Fruit fly (Drosophila melanogaster) whole organism, embryonic: ENCODE measurements around the gene Sf3b1.

Source experiments
- BEAF-32 ChIP-seq: fragments of 200-800 bp; sonication (Bioruptor generic); optimal IDR thresholded peaks from 3 replicates; lab custom pipeline; 2017; ENCODE audit warnings: missing biosample characterization, missing genetic modification characterization, mild to moderate bottlenecking, moderate library complexity, missing genetic modification reagents
- CG1024 ChIP-seq: fragments of 200-800 bp; sonication (Bioruptor generic); IDR thresholded peaks from 2 replicates; pipeline ENCODE4 v1.3.6; 2022; ENCODE audit warnings: missing biosample characterization, missing genetic modification characterization
- CG10321 ChIP-seq: fragments of 200-800 bp; sonication (Bioruptor generic); IDR thresholded peaks from 2 replicates; pipeline ENCODE4 v1.3.6; 2022; ENCODE audit warnings: missing biosample characterization, missing genetic modification characterization
- CG10565 ChIP-seq: fragments of 200-800 bp; sonication (Bioruptor generic); optimal IDR thresholded peaks from 3 replicates; lab custom pipeline; 2016; ENCODE audit warnings: missing biosample characterization, mild to moderate bottlenecking, missing genetic modification characterization
- CG11695 ChIP-seq: fragments of 200-800 bp; sonication (Bioruptor generic); IDR thresholded peaks from 3 replicates; pipeline ENCODE4 v1.3.6; 2022; ENCODE audit warnings: missing biosample characterization, missing genetic modification characterization
- CG11723 ChIP-seq: fragments of 200-800 bp; sonication (Bioruptor generic); optimal IDR thresholded peaks from 2 replicates; lab custom pipeline; 2017; ENCODE audit warnings: missing biosample characterization, mild to moderate bottlenecking, missing genetic modification characterization
- CG12769 ChIP-seq: fragments of 200-800 bp; sonication (Bioruptor generic); optimal IDR thresholded peaks from 2 replicates; lab custom pipeline; 2019; ENCODE audit warnings: missing biosample characterization, mild to moderate bottlenecking, missing genetic modification characterization, moderate library complexity
- CG14860 ChIP-seq: fragments of 200-800 bp; sonication (Bioruptor generic); IDR thresholded peaks from 3 replicates; pipeline ENCODE4 v1.3.6; 2022; ENCODE audit warnings: missing biosample characterization, missing genetic modification characterization; ENCODE audit not compliant: partially characterized antibody
- CG2199 ChIP-seq: fragments of 200-800 bp; sonication (Bioruptor generic); IDR thresholded peaks from 3 replicates; pipeline ENCODE4 v1.3.6; 2022; ENCODE audit warnings: missing biosample characterization, missing genetic modification characterization
- CG3281 ChIP-seq: fragments of 200-800 bp; sonication (Bioruptor generic); optimal IDR thresholded peaks from 3 replicates; lab custom pipeline; 2017; ENCODE audit warnings: missing biosample characterization, mild to moderate bottlenecking, missing genetic modification characterization
- CG3847 ChIP-seq: fragments of 200-800 bp; sonication (Bioruptor generic); IDR thresholded peaks from 2 replicates; pipeline ENCODE4 v1.3.6; 2022; ENCODE audit warnings: missing biosample characterization, missing genetic modification characterization
- CG42726 ChIP-seq: fragments of 200-800 bp; sonication (Bioruptor generic); IDR thresholded peaks from 2 replicates; pipeline ENCODE4 v1.3.6; 2022; ENCODE audit warnings: missing biosample characterization, missing genetic modification characterization; ENCODE audit not compliant: partially characterized antibody
- CG6175 ChIP-seq: fragments of 200-800 bp; sonication (Bioruptor generic); IDR thresholded peaks from 3 replicates; pipeline ENCODE4 v1.3.6; 2022; ENCODE audit warnings: missing biosample characterization, missing genetic modification characterization
- CG6272 ChIP-seq: fragments of 200-800 bp; sonication (Bioruptor generic); IDR thresholded peaks from 2 replicates; pipeline ENCODE4 v1.3.6; 2022; ENCODE audit warnings: missing biosample characterization, missing genetic modification characterization
- CG6683 ChIP-seq: fragments of 200-800 bp; sonication (Bioruptor generic); optimal IDR thresholded peaks from 2 replicates; lab custom pipeline; 2017; ENCODE audit warnings: missing biosample characterization, mild to moderate bottlenecking, missing genetic modification characterization, missing genetic modification reagents
- CG7271 ChIP-seq: fragments of 200-800 bp; sonication (Bioruptor generic); optimal IDR thresholded peaks from 2 replicates; lab custom pipeline; 2018; ENCODE audit warnings: missing biosample characterization, mild to moderate bottlenecking, missing genetic modification characterization, moderate library complexity
- CG9727 ChIP-seq: fragments of 200-800 bp; sonication (Bioruptor generic); optimal IDR thresholded peaks from 3 replicates; lab custom pipeline; 2017; ENCODE audit warnings: missing biosample characterization, mild to moderate bottlenecking, missing genetic modification characterization
- CoRest ChIP-seq: fragments of 200-800 bp; sonication (Bioruptor generic); optimal IDR thresholded peaks from 3 replicates; lab custom pipeline; 2018; ENCODE audit warnings: missing biosample characterization, mild to moderate bottlenecking, missing genetic modification characterization, moderate library complexity
- D19A ChIP-seq: fragments of 200-800 bp; optimal IDR thresholded peaks from 3 replicates; lab custom pipeline; 2019; ENCODE audit warnings: missing biosample characterization, mild to moderate bottlenecking, missing genetic modification characterization, moderate library complexity
- Dip2 ChIP-seq: fragments of 200-800 bp; sonication (Bioruptor generic); IDR thresholded peaks from 2 replicates; pipeline ENCODE4 v1.3.6; 2022; ENCODE audit warnings: missing biosample characterization, missing genetic modification characterization
- E2f2 ChIP-seq: fragments of 200-800 bp; sonication (Bioruptor generic); IDR thresholded peaks from 2 replicates; pipeline ENCODE4 v1.3.6; 2022; ENCODE audit warnings: missing biosample characterization, missing genetic modification characterization
- Gug ChIP-seq: fragments of 200-800 bp; sonication (Bioruptor generic); IDR thresholded peaks from 4 replicates; pipeline ENCODE4 v1.3.6; 2022; ENCODE audit warnings: missing biosample characterization, missing genetic modification characterization
- H2.0 ChIP-seq: fragments of 200-800 bp; sonication (Bioruptor generic); IDR thresholded peaks from 2 replicates; pipeline ENCODE4 v1.3.6; 2022; ENCODE audit warnings: missing biosample characterization, missing genetic modification characterization
- HmgD ChIP-seq: fragments of 200-800 bp; sonication (Bioruptor generic); optimal IDR thresholded peaks from 3 replicates; lab custom pipeline; 2016; ENCODE audit warnings: missing biosample characterization, missing genetic modification characterization
- Hmr ChIP-seq: fragments of 200-800 bp; sonication (Bioruptor generic); optimal IDR thresholded peaks from 3 replicates; lab custom pipeline; 2017; ENCODE audit warnings: mild to moderate bottlenecking, missing biosample characterization, missing genetic modification reagents, missing genetic modification characterization
- Hmx ChIP-seq: fragments of 200-800 bp; sonication (Bioruptor generic); optimal IDR thresholded peaks from 2 replicates; lab custom pipeline; 2016; ENCODE audit warnings: missing biosample characterization, missing genetic modification characterization
- Kr ChIP-seq: fragments of 200-800 bp; sonication (Bioruptor generic); optimal IDR thresholded peaks from 2 replicates; lab custom pipeline; 2017; ENCODE audit warnings: missing biosample characterization, mild to moderate bottlenecking, missing genetic modification characterization
- Mes4 ChIP-seq: fragments of 200-800 bp; sonication (Bioruptor generic); optimal IDR thresholded peaks from 2 replicates; lab custom pipeline; 2016; ENCODE audit warnings: missing biosample characterization, missing genetic modification characterization
- Ravus ChIP-seq: fragments of 200-800 bp; sonication (Bioruptor generic); IDR thresholded peaks from 2 replicates; pipeline ENCODE4 v1.3.6; 2022; ENCODE audit warnings: missing biosample characterization, missing genetic modification characterization
- Rfx ChIP-seq: fragments of 200-800 bp; sonication (Bioruptor generic); IDR thresholded peaks from 2 replicates; pipeline ENCODE4 v1.3.6; 2022; ENCODE audit warnings: missing biosample characterization, missing genetic modification characterization
- Sry-β ChIP-seq: fragments of 200-800 bp; sonication (Bioruptor generic); optimal IDR thresholded peaks from 2 replicates; lab custom pipeline; 2018; ENCODE audit warnings: missing biosample characterization, mild to moderate bottlenecking, missing genetic modification characterization, moderate library complexity
- bab2 ChIP-seq: fragments of 200-800 bp; sonication (Bioruptor generic); optimal IDR thresholded peaks from 2 replicates; lab custom pipeline; 2016; ENCODE audit warnings: missing biosample characterization, missing genetic modification characterization
- bigmax ChIP-seq: fragments of 200-800 bp; sonication (Bioruptor generic); optimal IDR thresholded peaks from 2 replicates; lab custom pipeline; 2018; ENCODE audit warnings: missing biosample characterization, mild to moderate bottlenecking, missing genetic modification characterization
- bsh ChIP-seq, 2 experiments: fragments of 200-800 bp; sonication (Bioruptor generic); optimal IDR thresholded peaks; 2 replicates each; lab custom pipeline; 2017 to 2018; ENCODE audit warnings: mild to moderate bottlenecking in 2 of 2, missing biosample characterization in 2 of 2, missing genetic modification characterization in 2 of 2, moderate library complexity in 1 of 2
- corto ChIP-seq: fragments of 200-800 bp; sonication (Bioruptor generic); optimal IDR thresholded peaks from 2 replicates; lab custom pipeline; 2016; ENCODE audit warnings: missing biosample characterization, mild to moderate bottlenecking, missing genetic modification characterization, moderate library complexity
- cwo ChIP-seq: fragments of 200-800 bp; sonication (Bioruptor generic); optimal IDR thresholded peaks from 3 replicates; lab custom pipeline; 2017; ENCODE audit warnings: missing biosample characterization, missing genetic modification characterization, mild to moderate bottlenecking, moderate library complexity, missing genetic modification reagents
- dimm ChIP-seq: fragments of 200-800 bp; sonication (Bioruptor generic); IDR thresholded peaks from 2 replicates; pipeline ENCODE4 v1.3.6; 2022; ENCODE audit warnings: missing biosample characterization, missing genetic modification characterization
- dmrt99B ChIP-seq: fragments of 200-800 bp; sonication (Bioruptor generic); optimal IDR thresholded peaks from 2 replicates; lab custom pipeline; 2018; ENCODE audit warnings: missing biosample characterization, mild to moderate bottlenecking, missing genetic modification characterization, moderate library complexity
- en ChIP-seq: fragments of 200-800 bp; sonication (Bioruptor generic); optimal IDR thresholded peaks from 2 replicates; lab custom pipeline; 2016; ENCODE audit warnings: missing biosample characterization, missing genetic modification characterization
- exex ChIP-seq: fragments of 200-800 bp; sonication (Bioruptor generic); optimal IDR thresholded peaks from 4 replicates; lab custom pipeline; 2018; ENCODE audit warnings: missing biosample characterization, mild to moderate bottlenecking, missing genetic modification characterization, moderate library complexity
- gcm ChIP-seq: fragments of 200-800 bp; sonication (Bioruptor generic); optimal IDR thresholded peaks from 2 replicates; lab custom pipeline; 2019; ENCODE audit warnings: missing biosample characterization, mild to moderate bottlenecking, missing genetic modification characterization, moderate library complexity
- gt ChIP-seq: fragments of 200-800 bp; sonication (Bioruptor generic); IDR thresholded peaks from 2 replicates; pipeline ENCODE4 v1.3.6; 2022; ENCODE audit warnings: missing biosample characterization, missing genetic modification characterization
- hb ChIP-seq: fragments of 200-800 bp; sonication (Bioruptor generic); IDR thresholded peaks from 3 replicates; pipeline ENCODE4 v1.3.6; 2022; ENCODE audit warnings: missing biosample characterization, missing genetic modification characterization; ENCODE audit not compliant: partially characterized antibody
- luna ChIP-seq: fragments of 200-800 bp; sonication (Bioruptor generic); optimal IDR thresholded peaks from 2 replicates; lab custom pipeline; 2016; ENCODE audit warnings: missing biosample characterization, missing genetic modification characterization
- nmo ChIP-seq: fragments of 200-800 bp; sonication (Bioruptor generic); optimal IDR thresholded peaks from 2 replicates; lab custom pipeline; 2018; ENCODE audit warnings: missing biosample characterization, mild to moderate bottlenecking, missing genetic modification characterization, moderate library complexity
- otp ChIP-seq: fragments of 200-800 bp; sonication (Bioruptor generic); IDR thresholded peaks from 3 replicates; pipeline ENCODE4, ENCODE4 v1.3.6; 2022; ENCODE audit warnings: missing biosample characterization, missing genetic modification characterization
- peb ChIP-seq: fragments of 200-800 bp; sonication (Bioruptor generic); IDR thresholded peaks from 2 replicates; pipeline ENCODE4 v1.3.6; 2022; ENCODE audit warnings: missing biosample characterization, missing genetic modification characterization
- scrt ChIP-seq: fragments of 200-800 bp; sonication (Bioruptor generic); optimal IDR thresholded peaks from 2 replicates; lab custom pipeline; 2018; ENCODE audit warnings: missing biosample characterization, mild to moderate bottlenecking, missing genetic modification characterization, moderate library complexity
- sd ChIP-seq: fragments of 200-800 bp; sonication (Bioruptor generic); optimal IDR thresholded peaks from 3 replicates; lab custom pipeline; 2018; ENCODE audit warnings: missing biosample characterization, mild to moderate bottlenecking, missing genetic modification characterization, moderate library complexity
- ttk ChIP-seq: fragments of 200-800 bp; sonication (Bioruptor generic); IDR thresholded peaks from 2 replicates; pipeline ENCODE4 v2.1.2; 2022; ENCODE audit warnings: missing biosample characterization, missing genetic modification characterization

Sf3b1 gene

dm6 chr2L:521940-522632 lies 46.1 kb upstream of the Sf3b1 start (continued):
- peak; percentile 43; the same call in 1 of the 2 replicates for TF ChIP-seq gt
- peak; percentile 61 for TF ChIP-seq Hmr (GFP tag; lab: Kevin White, UChicago)
- peak; percentile 91 for TF ChIP-seq CG2199 (GFP tag; lab: Robert Waterston, UW)
- peak; percentile 79; the same call in 3 of the 4 replicates for TF ChIP-seq Gug (GFP tag; lab: Robert Waterston, UW)
- no peak for TF ChIP-seq Sry-β
- peak; percentile 83 for TF ChIP-seq CG11695 (GFP tag; lab: Robert Waterston, UW)
- peak; percentile 43 for TF ChIP-seq Mes4 (GFP tag; lab: Kevin White, UChicago)
- peak; percentile 81 for TF ChIP-seq H2.0 (GFP tag; lab: Robert Waterston, UW)
- peak; percentile 61 for TF ChIP-seq exex (tag; lab: Kevin White, UChicago)
- 0 out of 3 replicates have a peak, but pooled peaks have one; percentile 27 for TF ChIP-seq CG6175 (GFP tag; lab: Robert Waterston, UW)
- peak; percentile 86 for TF ChIP-seq otp (GFP tag; lab: Robert Waterston, UW)
- TF ChIP-seq CoRest (tag; lab: Kevin White, UChicago) = peak; percentile 74
- TF ChIP-seq dmrt99B (tag; lab: Kevin White, UChicago) = peak; percentile 90
- peak; percentile 33 for TF ChIP-seq CG11723 (GFP tag; lab: Kevin White, UChicago)
- TF ChIP-seq bigmax = no peak
- peak; percentile 77 for TF ChIP-seq dimm (GFP tag; lab: Robert Waterston, UW)
- TF ChIP-seq luna (GFP tag; lab: Kevin White, UChicago) = no peak
- peak; percentile 72 for TF ChIP-seq CG6272
- TF ChIP-seq CG6683 = peak; percentile 32
- TF ChIP-seq hb (GFP tag; lab: Robert Waterston, UW) = no peak
- peak; percentile 72 for TF ChIP-seq CG9727
- TF ChIP-seq CG14860 (GFP tag; lab: Robert Waterston, UW) = no peak
- peak; percentile 65 for TF ChIP-seq scrt (GFP tag; lab: Kevin White, UChicago)
- TF ChIP-seq corto (GFP tag; lab: Kevin White, UChicago) = no peak
- TF ChIP-seq CG7271 = no peak
- no peak for TF ChIP-seq CG42726
- TF ChIP-seq bsh (GFP tag; optimal IDR thresholded peaks at IDR 0.05; lab: Kevin White, UChicago) = peak in 1 of 2 experiments; percentile 86

dm6 chr2L:522752-523151 lies 45.4 kb upstream of the Sf3b1 start:
- no peak for TF ChIP-seq Kr (GFP tag; lab: Kevin White, UChicago)
- TF ChIP-seq nmo = peak; percentile 74
- TF ChIP-seq Ravus (GFP tag; lab: Robert Waterston, UW) = no peak; the same call in 1 of the 2 replicates
- no peak for TF ChIP-seq CG10321 (GFP tag; lab: Robert Waterston, UW)
- no peak for TF ChIP-seq BEAF-32 (GFP tag; lab: Kevin White, UChicago)
- no peak for TF ChIP-seq CG12769 (tag; lab: Kevin White, UChicago)
- TF ChIP-seq sd (tag; lab: Kevin White, UChicago) = no peak
- peak; percentile 28 for TF ChIP-seq D19A (tag; lab: Kevin White, UChicago)
- TF ChIP-seq CG1024 = no peak
- TF ChIP-seq bab2 (GFP tag; lab: Kevin White, UChicago) = peak; percentile 31
- peak; percentile 33 for TF ChIP-seq gcm (GFP tag; lab: Kevin White, UChicago)
- TF ChIP-seq ttk = peak; percentile 44; the same call in 1 of the 2 replicates
- no peak for TF ChIP-seq CG3847 (GFP tag; lab: Robert Waterston, UW)
- TF ChIP-seq cwo (GFP tag; lab: Kevin White, UChicago) = no peak
- TF ChIP-seq Hmx (GFP tag; lab: Kevin White, UChicago) = no peak
- TF ChIP-seq Dip2 (GFP tag; lab: Robert Waterston, UW) = no peak
- peak; percentile 10; the same call in 1 of the 2 replicates for TF ChIP-seq E2f2 (GFP tag; lab: Robert Waterston, UW)
- TF ChIP-seq CG3281 = no peak
- no peak; the same call in 1 of the 2 replicates for TF ChIP-seq peb (GFP tag; lab: Robert Waterston, UW)
- TF ChIP-seq CG10565 (GFP tag; lab: Kevin White, UChicago) = no peak
- TF ChIP-seq en = no peak
- TF ChIP-seq Rfx = no peak
- TF ChIP-seq HmgD (GFP tag; lab: Kevin White, UChicago) = no peak
